Worm (Caenorhabditis elegans): ENCODE data around the gene K11D12.14.

K11D12.14 gene

DNA sequence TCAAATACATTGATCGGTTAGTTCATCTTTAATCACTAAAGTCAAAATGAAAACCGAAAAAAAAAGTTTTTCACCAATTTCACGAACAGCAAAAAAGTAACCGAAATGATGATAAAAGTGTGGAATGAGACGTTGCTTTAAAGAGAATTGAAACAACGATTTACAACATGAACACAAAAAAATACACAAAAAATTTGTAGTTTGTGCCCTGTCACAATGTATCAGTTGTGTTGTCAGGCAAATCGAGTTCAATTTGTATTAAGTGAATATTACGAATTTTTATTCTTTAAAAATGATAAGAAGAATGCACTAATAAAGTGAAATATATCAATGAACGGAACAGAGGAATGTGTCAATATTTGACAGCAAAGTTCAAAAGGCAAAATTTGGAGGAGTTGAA lies 17.7 kb upstream of the K11D12.14 start:
- no peak for TF ChIP-seq unc-55 (GFP tag; optimal IDR thresholded peaks at IDR 0.05)
- TF ChIP-seq mdl-1 (tag; optimal IDR thresholded peaks at IDR 0.05): no peak
- TF ChIP-seq F13H6.1 (tag; optimal IDR thresholded peaks at IDR 0.05): no peak
- TF ChIP-seq lin-11 (tag; optimal IDR thresholded peaks at IDR 0.05): no peak
- TF ChIP-seq ztf-11 (tag; optimal IDR thresholded peaks at IDR 0.05): no peak
- no peak for TF ChIP-seq mab-5 (tag; optimal IDR thresholded peaks at IDR 0.05)
- no peak for TF ChIP-seq snpc-4 (tag; optimal IDR thresholded peaks at IDR 0.05)
- no peak for TF ChIP-seq peb-1 (tag; optimal IDR thresholded peaks at IDR 0.05)
- TF ChIP-seq nhr-10 (tag; optimal IDR thresholded peaks at IDR 0.05): no peak
- TF ChIP-seq unc-39 (tag; optimal IDR thresholded peaks at IDR 0.05): no peak
- TF ChIP-seq nhr-23 (tag; optimal IDR thresholded peaks at IDR 0.05): no peak
- TF ChIP-seq sma-9 (GFP tag; optimal IDR thresholded peaks at IDR 0.05): no peak
- no peak for TF ChIP-seq sma-9 (tag; optimal IDR thresholded peaks at IDR 0.05)

- no peak for TF ChIP-seq nhr-12 (tag; optimal IDR thresholded peaks at IDR 0.05)
- no peak for TF ChIP-seq unc-39 (tag; optimal IDR thresholded peaks at IDR 0.05)
- TF ChIP-seq R02D3.7 (tag; optimal IDR thresholded peaks at IDR 0.05): no peak
- no peak for TF ChIP-seq nhr-11 (tag; optimal IDR thresholded peaks at IDR 0.05)
- TF ChIP-seq nhr-10 (tag; optimal IDR thresholded peaks at IDR 0.05): no peak
- peak; percentile 13 for TF ChIP-seq crh-2 (tag; optimal IDR thresholded peaks at IDR 0.05)
- TF ChIP-seq F13H6.1 (tag; optimal IDR thresholded peaks at IDR 0.05): peak; percentile 15
- no peak for TF ChIP-seq alr-1 (tag; optimal IDR thresholded peaks at IDR 0.05)
- TF ChIP-seq lsy-2 (tag; optimal IDR thresholded peaks at IDR 0.05): no peak
- TF ChIP-seq unc-62 (GFP tag; optimal IDR thresholded peaks at IDR 0.05): no peak
- peak; percentile 53 to 62 for TF ChIP-seq mdl-1 (tag; optimal IDR thresholded peaks at IDR 0.05)
- TF ChIP-seq sma-9 (GFP tag; optimal IDR thresholded peaks at IDR 0.05): peak; percentile 66
- TF ChIP-seq sma-9 (tag; optimal IDR thresholded peaks at IDR 0.05): no peak
- no peak for TF ChIP-seq nhr-77 (tag; optimal IDR thresholded peaks at IDR 0.05)
- no peak for TF ChIP-seq snpc-4 (tag; optimal IDR thresholded peaks at IDR 0.05)
- TF ChIP-seq lin-39 (tag; optimal IDR thresholded peaks at IDR 0.05): no peak
- TF ChIP-seq nhr-23 (tag; optimal IDR thresholded peaks at IDR 0.05): no peak
- no peak for TF ChIP-seq lin-11 (tag; optimal IDR thresholded peaks at IDR 0.05)
- peak; percentile 72 for TF ChIP-seq nhr-129 (tag; optimal IDR thresholded peaks at IDR 0.05)
- no peak for TF ChIP-seq zag-1 (tag; optimal IDR thresholded peaks at IDR 0.05)
- TF ChIP-seq mbf-1 (tag; optimal IDR thresholded peaks at IDR 0.05): no peak
- TF ChIP-seq blmp-1 (tag; optimal IDR thresholded peaks at IDR 0.05; ENCODE audit: insufficient read depth): no peak
- TF ChIP-seq egl-27 (tag; optimal IDR thresholded peaks at IDR 0.05): no peak
- TF ChIP-seq Y55F3AM.14 (GFP tag; optimal IDR thresholded peaks at IDR 0.05): no peak
- TF ChIP-seq fos-1 (tag; optimal IDR thresholded peaks at IDR 0.05): peak; percentile 24
- no peak for TF ChIP-seq unc-55 (GFP tag; optimal IDR thresholded peaks at IDR 0.05)
- TF ChIP-seq elt-1 (tag; optimal IDR thresholded peaks at IDR 0.05): no peak
- no peak for TF ChIP-seq skn-1 (tag; optimal IDR thresholded peaks at IDR 0.05)
Observed at ce11 chrV:5032176-5032575, 17.3 kb upstream of the K11D12.14 start.

- TF ChIP-seq crh-2 (tag; optimal IDR thresholded peaks at IDR 0.05): no peak
- TF ChIP-seq unc-55 (GFP tag; optimal IDR thresholded peaks at IDR 0.05): no peak
- no peak for TF ChIP-seq peb-1 (tag; optimal IDR thresholded peaks at IDR 0.05)
- TF ChIP-seq gmeb-1 (tag; optimal IDR thresholded peaks at IDR 0.05): no peak
- no peak for TF ChIP-seq sma-9 (GFP tag; optimal IDR thresholded peaks at IDR 0.05)
- no peak for TF ChIP-seq sma-9 (tag; optimal IDR thresholded peaks at IDR 0.05)
- no peak for TF ChIP-seq lin-39 (tag; optimal IDR thresholded peaks at IDR 0.05)
- no peak for TF ChIP-seq zag-1 (tag; optimal IDR thresholded peaks at IDR 0.05)
- TF ChIP-seq nhr-237 (tag; optimal IDR thresholded peaks at IDR 0.05): no peak
- no peak for TF ChIP-seq skn-1 (tag; optimal IDR thresholded peaks at IDR 0.05)
- TF ChIP-seq nhr-12 (tag; optimal IDR thresholded peaks at IDR 0.05): no peak
- no peak for TF ChIP-seq nhr-25 (tag; optimal IDR thresholded peaks at IDR 0.05)
- no peak for TF ChIP-seq ama-1 (optimal IDR thresholded peaks at IDR 0.05)
Observed at ce11 chrV:5033099-5033498, 16.3 kb upstream of the K11D12.14 start, which contains the start of gene K11D12.13. Gene K11D12.13 (plus strand): TSS chrV:5033399.

DNA sequence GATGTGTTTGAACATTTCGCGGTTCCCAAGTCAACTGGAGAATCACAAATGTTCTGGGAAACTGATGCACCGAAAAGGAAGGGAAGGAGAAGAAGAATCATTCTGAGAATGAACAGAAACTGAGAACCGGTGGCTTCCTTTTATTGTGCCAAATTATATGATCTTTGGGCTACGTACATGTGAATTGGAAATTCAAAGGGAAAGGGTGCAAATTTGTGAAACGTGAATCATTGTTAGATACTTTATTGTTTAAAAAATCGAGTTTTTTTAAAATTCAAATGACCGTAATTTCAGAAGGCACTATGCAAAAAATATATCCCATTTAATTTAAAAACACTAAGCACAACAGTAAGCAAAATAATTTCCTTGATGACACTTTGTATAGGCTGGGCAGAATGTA lies 14.4 kb upstream of the K11D12.14 start, which contains the start of gene K11D12.6:
TSS of gene K11D12.6 (minus strand) at position 101 of the 400 bp plus-strand sequence.
- TF ChIP-seq sem-4 (tag; optimal IDR thresholded peaks at IDR 0.05) (no peak), C34F6.9 (tag; optimal IDR thresholded peaks at IDR 0.05) (no peak), mab-5 (tag; optimal IDR thresholded peaks at IDR 0.05) (no peak), alr-1 (tag; optimal IDR thresholded peaks at IDR 0.05) (no peak), nhr-77 (tag; optimal IDR thresholded peaks at IDR 0.05) (no peak), zag-1 (tag; optimal IDR thresholded peaks at IDR 0.05) (no peak), ama-1 (optimal IDR thresholded peaks at IDR 0.05) (no peak), lin-39 (tag; optimal IDR thresholded peaks at IDR 0.05) (no peak), aly-2 (tag; optimal IDR thresholded peaks at IDR 0.05) (no peak), lin-11 (tag; optimal IDR thresholded peaks at IDR 0.05) (no peak), lsy-2 (tag; optimal IDR thresholded peaks at IDR 0.05) (no peak), blmp-1 (tag; optimal IDR thresholded peaks at IDR 0.05; ENCODE audit: insufficient read depth) (no peak), nhr-10 (tag; optimal IDR thresholded peaks at IDR 0.05) (no peak), nhr-12 (tag; optimal IDR thresholded peaks at IDR 0.05) (no peak), sma-9 (GFP tag; optimal IDR thresholded peaks at IDR 0.05) (no peak), sma-9 (tag; optimal IDR thresholded peaks at IDR 0.05) (no peak)
